Fruit fly (Drosophila melanogaster): ENCODE measurements around the gene CG12716.

Gene CG12716

DNA sequence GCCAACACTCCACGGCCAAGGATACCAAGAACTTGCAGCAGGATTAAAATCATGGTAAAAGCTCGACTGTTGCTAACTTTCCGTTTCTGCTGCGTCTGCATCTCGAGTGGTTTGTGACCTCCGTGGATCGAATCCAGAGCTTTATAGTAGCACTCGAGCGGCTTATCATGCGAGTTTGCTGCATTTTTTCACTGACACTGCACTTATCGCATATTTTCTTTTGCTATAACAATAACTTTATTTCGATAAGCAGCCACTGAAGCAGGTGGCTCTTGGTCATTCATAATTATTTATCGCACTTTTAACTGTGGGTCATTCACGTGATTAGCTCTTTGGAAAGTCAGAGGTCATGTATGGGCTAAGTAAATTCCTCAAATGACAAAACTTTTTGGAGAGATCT is at the start of gene CG12716:
Gene CG12716 (minus strand): TSS at position 101 of the 400 bp plus-strand sequence.
- TF ChIP-seq HLH106 (tag; optimal IDR thresholded peaks at IDR 0.05) (no peak), CG32264 (GFP tag; optimal IDR thresholded peaks at IDR 0.05) (no peak), Jra (GFP tag; optimal IDR thresholded peaks at IDR 0.05) (no peak), fru (GFP tag; optimal IDR thresholded peaks at IDR 0.05) (no peak), br (GFP tag; optimal IDR thresholded peaks at IDR 0.05) (no peak), dsf (GFP tag; optimal IDR thresholded peaks at IDR 0.05; ENCODE audit: borderline replicate concordance) (no peak), Myc (optimal IDR thresholded peaks at IDR 0.05) (no peak), OdsH (GFP tag; optimal IDR thresholded peaks at IDR 0.05) (no peak), GATAd (GFP tag; optimal IDR thresholded peaks at IDR 0.05) (no peak), Hr78 (GFP tag; optimal IDR thresholded peaks at IDR 0.05) (no peak), Rel (GFP tag; optimal IDR thresholded peaks at IDR 0.05) (no peak), Rel (tag; optimal IDR thresholded peaks at IDR 0.05) (no peak), Dif (GFP tag; optimal IDR thresholded peaks at IDR 0.05; ENCODE audit: partially characterized antibody) (no peak), h (GFP tag; optimal IDR thresholded peaks at IDR 0.05) (no peak), lola (GFP tag; optimal IDR thresholded peaks at IDR 0.05) (no peak), brk (GFP tag; optimal IDR thresholded peaks at IDR 0.05) (no peak), pan (optimal IDR thresholded peaks at IDR 0.05) (no peak)

dm6 chrX:13023777-13024176 is 47.7 kb upstream of the CG12716 start:
- no peak for TF ChIP-seq sage (GFP tag; optimal IDR thresholded peaks at IDR 0.05)
- no peak for TF ChIP-seq CrebA (GFP tag; optimal IDR thresholded peaks at IDR 0.05; ENCODE audit: borderline replicate concordance)
- TF ChIP-seq HLH106 (tag; optimal IDR thresholded peaks at IDR 0.05) = no peak
- no peak for TF ChIP-seq Hnf4 (GFP tag; optimal IDR thresholded peaks at IDR 0.05)
- no peak for TF ChIP-seq Hr83 (GFP tag; optimal IDR thresholded peaks at IDR 0.05; ENCODE audit: poor library complexity, severe bottlenecking)
- TF ChIP-seq Rel (GFP tag; optimal IDR thresholded peaks at IDR 0.05) = no peak
- TF ChIP-seq Rel (tag; optimal IDR thresholded peaks at IDR 0.05) = no peak
- no peak for TF ChIP-seq fru (GFP tag; optimal IDR thresholded peaks at IDR 0.05)
- no peak for TF ChIP-seq OdsH (GFP tag; optimal IDR thresholded peaks at IDR 0.05)
- peak; percentile 2 for TF ChIP-seq sv (GFP tag; optimal IDR thresholded peaks at IDR 0.05)

dm6 chrX:13021898-13022297 is 45.9 kb upstream of the CG12716 start, which contains the start of gene CG2209:
Gene CG2209 (plus strand): TSS chrX:13022198.
- no peak for TF ChIP-seq Dif (GFP tag; optimal IDR thresholded peaks at IDR 0.05; ENCODE audit: partially characterized antibody)
- no peak for TF ChIP-seq dl (GFP tag; optimal IDR thresholded peaks at IDR 0.05; ENCODE audit: insufficient read depth in 1 of 2, partially characterized antibody in 2 of 2)
- no peak for TF ChIP-seq foxo (GFP tag; optimal IDR thresholded peaks at IDR 0.05)
- TF ChIP-seq Myc (optimal IDR thresholded peaks at IDR 0.05) = no peak
- TF ChIP-seq dmrt93B (GFP tag; optimal IDR thresholded peaks at IDR 0.05) = no peak
- no peak for TF ChIP-seq Sp1 (GFP tag; optimal IDR thresholded peaks at IDR 0.05)
- no peak for TF ChIP-seq h (GFP tag; optimal IDR thresholded peaks at IDR 0.05)

DNA sequence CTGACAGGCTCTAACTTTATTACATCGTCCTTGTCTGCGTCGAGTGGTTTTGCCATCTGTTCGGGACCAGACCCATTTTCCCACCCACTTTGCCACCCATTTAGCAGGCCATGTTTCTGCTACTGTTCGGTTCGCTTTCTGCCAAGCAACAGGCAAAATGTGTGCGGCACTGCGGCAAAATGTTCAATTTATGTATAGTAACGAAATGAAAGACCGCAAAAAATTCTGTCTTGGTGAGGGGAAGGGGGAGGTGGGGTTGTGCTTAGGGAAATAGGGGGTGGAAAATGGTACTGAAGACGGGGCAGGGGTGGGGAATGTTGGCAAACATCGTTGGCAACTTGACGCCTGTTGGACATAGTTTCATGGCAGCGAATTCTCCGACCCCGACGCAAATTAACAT is 36.3 kb upstream of the CG12716 start:
- TF ChIP-seq pan (optimal IDR thresholded peaks at IDR 0.05) (no peak), Myc (optimal IDR thresholded peaks at IDR 0.05) (no peak), dmrt93B (GFP tag; optimal IDR thresholded peaks at IDR 0.05) (no peak), brk (GFP tag; optimal IDR thresholded peaks at IDR 0.05) (no peak), usp (GFP tag; optimal IDR thresholded peaks at IDR 0.05) (no peak)

DNA sequence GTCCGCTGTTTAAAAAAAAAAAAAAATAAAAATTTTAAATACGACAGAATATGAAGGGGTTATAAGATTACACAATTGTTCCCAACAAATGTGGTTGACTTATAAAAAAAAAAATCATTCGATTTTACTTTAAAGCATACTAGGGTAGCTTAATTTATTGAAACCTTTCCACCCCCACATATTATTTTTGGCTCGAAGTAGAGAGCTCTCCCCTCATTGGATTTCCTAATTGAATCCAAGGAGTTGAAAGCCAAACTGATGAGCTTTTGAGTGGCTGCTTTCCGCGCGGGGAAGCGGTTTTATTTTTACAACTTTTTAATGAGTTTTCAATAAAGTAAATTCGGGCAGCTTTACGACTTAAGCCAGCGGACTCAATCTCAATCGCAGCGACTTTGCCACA is 28.7 kb upstream of the CG12716 start, which contains the start of gene CG15719:
Gene CG15719 (minus strand): TSS at position 101 of the 400 bp plus-strand sequence.
- TF ChIP-seq Sp1 (GFP tag; optimal IDR thresholded peaks at IDR 0.05) (no peak), dmrt93B (GFP tag; optimal IDR thresholded peaks at IDR 0.05) (no peak), Hnf4 (GFP tag; optimal IDR thresholded peaks at IDR 0.05) (no peak), tai (GFP tag; optimal IDR thresholded peaks at IDR 0.05) (no peak), Vsx2 (GFP tag; optimal IDR thresholded peaks at IDR 0.05; ENCODE audit: partially characterized antibody) (no peak), N (GFP tag; optimal IDR thresholded peaks at IDR 0.05) (no peak)
